Worm (Caenorhabditis elegans) whole organism, midembryonic: Measurements from ENCODE around the gene F31E3.2.

Source experiments
- flt-1 ChIP-seq: fragments of 200-800 bp; sonication (Bioruptor generic); IDR thresholded peaks from 2 replicates; pipeline ENCODE4 v1.3.6; 2022; ENCODE audit warnings: missing genetic modification characterization, missing compliant biosample characterization
- klf-2 ChIP-seq: fragments of 200-800 bp; sonication (Bioruptor generic); conservative IDR thresholded peaks from 2 replicates; pipeline ENCODE4 v1.3.6; 2022; ENCODE audit warnings: missing genetic modification reagents, missing genetic modification characterization, missing compliant biosample characterization
- ref-1 ChIP-seq: fragments of 200-800 bp; sonication (Bioruptor generic); conservative IDR thresholded peaks from 2 replicates; pipeline ENCODE4 v1.3.6; 2022; ENCODE audit warnings: missing genetic modification reagents, missing genetic modification characterization, missing compliant biosample characterization
- ztf-29 ChIP-seq: fragments of 200-800 bp; sonication (Bioruptor generic); IDR thresholded peaks from 2 replicates; pipeline ENCODE4 v1.3.6; 2022; ENCODE audit warnings: missing genetic modification reagents, missing genetic modification characterization, missing compliant biosample characterization

DNA sequence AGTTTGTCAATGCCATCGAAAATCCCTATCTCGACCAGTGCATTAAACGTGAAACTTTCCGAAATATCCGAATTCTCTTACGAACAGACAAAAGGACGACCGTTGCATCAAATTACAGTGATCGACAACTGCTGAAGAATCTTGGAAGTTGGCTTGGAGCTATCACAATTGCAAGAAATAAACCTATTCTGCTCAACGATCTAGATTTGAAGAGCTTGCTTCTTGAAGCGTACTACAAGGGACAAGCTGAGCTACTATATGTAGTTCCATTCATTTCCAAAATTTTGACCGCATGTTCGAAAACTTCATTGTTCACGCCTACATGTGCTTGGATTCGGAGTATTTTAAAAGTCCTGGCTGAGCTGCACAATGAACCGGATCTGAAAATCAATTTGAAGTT lies 19.8 kb upstream of the F31E3.2 start:
- TF ChIP-seq ref-1 (no peak), flt-1 (GFP tag; lab: Robert Waterston, UW) (no peak), klf-2 (no peak), ztf-29 (GFP tag; lab: Robert Waterston, UW) (no peak)
